Worm (Caenorhabditis elegans) whole organism, mixed stage, embryonic: ENCODE measurements around the gene zim-3.

Experiments
- M03D4.4 ChIP-seq: sonication (generic microtip); optimal IDR thresholded peaks from 2 replicates; lab custom pipeline; 2017; ENCODE audit warnings: mild to moderate bottlenecking, missing genetic modification characterization, missing compliant biosample characterization
- blmp-1 ChIP-seq: fragments of 150-350 bp; optimal IDR thresholded peaks from 2 replicates; lab custom pipeline; 2014; ENCODE audit warnings: missing biosample characterization, missing genetic modification characterization
- ceh-39 ChIP-seq: fragments of 150-350 bp; optimal IDR thresholded peaks from 2 replicates; lab custom pipeline; 2014; ENCODE audit warnings: missing biosample characterization, missing genetic modification characterization
- ceh-43 ChIP-seq: fragments of 200-800 bp; sonication (Bioruptor generic); optimal IDR thresholded peaks from 2 replicates; lab custom pipeline; 2018; ENCODE audit warnings: mild to moderate bottlenecking, missing genetic modification characterization, moderate library complexity, missing compliant biosample characterization
- ces-1 ChIP-seq: fragments of 150-350 bp; optimal IDR thresholded peaks from 2 replicates; lab custom pipeline; 2014; ENCODE audit warnings: missing biosample characterization, missing genetic modification reagents, missing genetic modification characterization
- cnd-1 ChIP-seq: fragments of 200-800 bp; sonication (Bioruptor generic); optimal IDR thresholded peaks from 2 replicates; lab custom pipeline; 2018; ENCODE audit warnings: mild to moderate bottlenecking, missing genetic modification characterization, missing compliant biosample characterization
- drap-1 ChIP-seq: fragments of 200-800 bp; sonication (Bioruptor generic); optimal IDR thresholded peaks from 3 replicates; lab custom pipeline; 2018; ENCODE audit warnings: mild to moderate bottlenecking, missing genetic modification characterization, missing compliant biosample characterization
- elt-1 ChIP-seq: sonication (generic microtip); optimal IDR thresholded peaks from 2 replicates; lab custom pipeline; 2017; ENCODE audit warnings: missing genetic modification characterization, mild to moderate bottlenecking, missing compliant biosample characterization, antibody characterized with exemption, moderate library complexity, borderline replicate concordance; ENCODE audit not compliant: insufficient read depth
- elt-3 ChIP-seq: fragments of 150-350 bp; optimal IDR thresholded peaks from 2 replicates; lab custom pipeline; 2014; ENCODE audit warnings: missing biosample characterization, missing genetic modification characterization
- flh-1 ChIP-seq: fragments of 200-800 bp; sonication (Bioruptor generic); optimal IDR thresholded peaks from 2 replicates; lab custom pipeline; 2018; ENCODE audit warnings: mild to moderate bottlenecking, missing genetic modification characterization, moderate library complexity, missing compliant biosample characterization
- ham-2 ChIP-seq: fragments of 200-800 bp; sonication (Bioruptor generic); optimal IDR thresholded peaks from 2 replicates; lab custom pipeline; 2018; ENCODE audit warnings: mild to moderate bottlenecking, missing genetic modification characterization, missing compliant biosample characterization
- lin-13 ChIP-seq: fragments of 150-350 bp; optimal IDR thresholded peaks from 2 replicates; lab custom pipeline; 2014; ENCODE audit warnings: missing biosample characterization, missing genetic modification characterization
- lsy-2 ChIP-seq: fragments of 150-350 bp; optimal IDR thresholded peaks from 2 replicates; lab custom pipeline; 2014; ENCODE audit warnings: missing biosample characterization, missing genetic modification characterization
- mab-5 ChIP-seq: fragments of 150-350 bp; optimal IDR thresholded peaks from 2 replicates; lab custom pipeline; 2014; ENCODE audit warnings: missing biosample characterization, missing genetic modification characterization
- mep-1 ChIP-seq: fragments of 150-350 bp; optimal IDR thresholded peaks from 2 replicates; lab custom pipeline; 2017; ENCODE audit warnings: missing biosample characterization, missing genetic modification reagents, missing genetic modification characterization, inconsistent platforms
- mls-2 ChIP-seq: sonication (generic microtip); optimal IDR thresholded peaks from 2 replicates; lab custom pipeline; 2016; ENCODE audit warnings: mild to moderate bottlenecking, missing genetic modification characterization, moderate library complexity, missing compliant biosample characterization
- nhr-237 ChIP-seq: fragments of 150-350 bp; optimal IDR thresholded peaks from 2 replicates; lab custom pipeline; 2014; ENCODE audit warnings: missing biosample characterization, missing genetic modification characterization
- nhr-76 ChIP-seq: sonication (generic microtip); optimal IDR thresholded peaks from 2 replicates; lab custom pipeline; 2017; ENCODE audit warnings: missing biosample characterization, missing genetic modification characterization
- pha-4 ChIP-seq: fragments of 150-350 bp; optimal IDR thresholded peaks from 2 replicates; lab custom pipeline; 2018; ENCODE audit warnings: missing biosample characterization, missing genetic modification reagents, missing genetic modification characterization
- sem-2 ChIP-seq: fragments of 200-800 bp; sonication (Bioruptor generic); optimal IDR thresholded peaks from 2 replicates; lab custom pipeline; 2018; ENCODE audit warnings: mild to moderate bottlenecking, missing genetic modification characterization, missing compliant biosample characterization
- sptf-1 ChIP-seq: sonication (generic microtip); optimal IDR thresholded peaks from 2 replicates; lab custom pipeline; 2017; ENCODE audit warnings: mild to moderate bottlenecking, missing genetic modification characterization, moderate library complexity, missing compliant biosample characterization
- tbx-8 ChIP-seq: fragments of 200-800 bp; sonication (Bioruptor generic); optimal IDR thresholded peaks from 2 replicates; lab custom pipeline; 2018; ENCODE audit warnings: mild to moderate bottlenecking, missing genetic modification characterization, moderate library complexity, missing compliant biosample characterization
- unc-120 ChIP-seq: sonication (generic microtip); optimal IDR thresholded peaks from 2 replicates; lab custom pipeline; 2017; ENCODE audit warnings: missing genetic modification characterization, missing compliant biosample characterization; ENCODE audit not compliant: poor library complexity, severe bottlenecking
- unc-39 ChIP-seq: fragments of 150-350 bp; optimal IDR thresholded peaks from 2 replicates; lab custom pipeline; 2014; ENCODE audit warnings: missing biosample characterization, missing genetic modification characterization
- unc-62 ChIP-seq: fragments of 150-350 bp; optimal IDR thresholded peaks from 2 replicates; lab custom pipeline; 2014; ENCODE audit warnings: missing biosample characterization, missing genetic modification reagents, missing genetic modification characterization
- zip-8 ChIP-seq: fragments of 150-350 bp; optimal IDR thresholded peaks from 2 replicates; lab custom pipeline; 2014; ENCODE audit warnings: missing biosample characterization, missing genetic modification characterization

zim-3 gene

ce11 chrIV:10570065-10570464 is 11.6 kb downstream of the zim-3 start:
- TF ChIP-seq elt-3 = peak; percentile 41
- TF ChIP-seq zip-8 (tag; lab: Kevin White, UChicago) = peak; percentile 37
- no peak for TF ChIP-seq ceh-43
- peak; percentile 4 for TF ChIP-seq blmp-1 (tag; lab: Kevin White, UChicago)
- no peak for TF ChIP-seq drap-1
- TF ChIP-seq M03D4.4 = no peak
- no peak for TF ChIP-seq mls-2 (tag; lab: Kevin White, UChicago)
- no peak for TF ChIP-seq nhr-237 (tag; lab: Kevin White, UChicago)
- no peak for TF ChIP-seq unc-62 (GFP tag; lab: Kevin White, UChicago)
- TF ChIP-seq, all 35 proteins: peak for 3

ce11 chrIV:10571020-10571419 is 12.5 kb downstream of the zim-3 start:
- TF ChIP-seq elt-3 (no peak), tbx-8 (GFP tag; lab: Kevin White, UChicago) (no peak), ces-1 (GFP tag; lab: Kevin White, UChicago) (peak; percentile 94), ham-2 (GFP tag; lab: Kevin White, UChicago) (no peak), flh-1 (no peak)

DNA sequence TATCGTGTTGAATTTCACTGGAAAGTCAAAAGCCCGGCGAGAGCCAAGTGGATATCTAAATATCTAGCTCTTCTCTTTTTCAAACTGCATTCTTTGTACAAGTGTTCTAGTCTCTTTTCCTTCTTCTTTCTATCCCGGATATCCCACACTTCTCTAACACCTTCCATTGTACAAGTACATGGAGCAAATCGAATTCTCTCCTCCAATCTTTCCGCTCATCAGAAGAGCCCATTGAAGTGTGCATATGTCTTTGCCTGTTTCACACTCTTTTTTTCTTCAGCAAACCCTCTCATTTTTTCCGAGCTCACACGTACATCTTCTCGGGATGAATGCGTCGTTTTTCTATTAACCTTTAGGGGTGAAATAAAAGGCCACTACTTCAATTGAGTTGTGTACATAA is 15.0 kb downstream of the zim-3 start:
- TF ChIP-seq ces-1 (GFP tag; lab: Kevin White, UChicago) (peak; percentile 72), elt-3 (no peak)

ce11 chrIV:10574471-10574870 is 16.0 kb downstream of the zim-3 start:
- TF ChIP-seq sem-2 (GFP tag; lab: Kevin White, UChicago) (no peak), ces-1 (GFP tag; lab: Kevin White, UChicago) (peak; percentile 35)

ce11 chrIV:10576050-10576449 is 17.5 kb downstream of the zim-3 start, which contains the start of gene efn-2:
TSS of gene efn-2 (plus strand) at chrIV:10576350.
- TF ChIP-seq zip-8 (tag; lab: Kevin White, UChicago) = no peak

DNA sequence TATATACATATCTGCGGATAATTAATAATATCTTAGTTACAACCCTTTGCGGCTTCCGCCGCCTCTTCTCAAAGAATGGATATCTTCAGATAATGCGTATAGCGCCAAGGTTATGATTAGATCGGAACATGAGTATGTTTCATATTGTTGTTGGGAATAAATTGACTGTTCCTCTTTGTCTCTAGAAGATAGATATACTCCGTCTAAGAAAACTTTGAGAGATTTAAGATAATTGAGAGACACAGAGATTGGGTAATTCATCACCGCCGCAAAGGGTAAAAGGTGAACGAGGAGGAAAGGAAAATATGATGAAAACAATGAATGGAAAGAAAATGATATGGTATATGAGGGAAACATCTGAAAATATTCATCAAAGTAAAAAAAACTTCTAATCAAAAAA is 18.1 kb downstream of the zim-3 start:
- TF ChIP-seq ham-2 (GFP tag; lab: Kevin White, UChicago) (peak; percentile 72), elt-1 (tag; lab: Kevin White, UChicago) (peak; percentile 27), ceh-39 (tag; lab: Kevin White, UChicago) (no peak), elt-3 (peak; percentile 31)

- TF ChIP-seq tbx-8 (GFP tag; lab: Kevin White, UChicago) = no peak
- TF ChIP-seq sem-2 (GFP tag; lab: Kevin White, UChicago) = no peak
- no peak for TF ChIP-seq ceh-39 (tag; lab: Kevin White, UChicago)
- TF ChIP-seq elt-3 = no peak
- no peak for TF ChIP-seq cnd-1 (tag; lab: Kevin White, UChicago)
- no peak for TF ChIP-seq mab-5 (tag; lab: Kevin White, UChicago)
- no peak for TF ChIP-seq elt-1 (tag; lab: Kevin White, UChicago)
- no peak for TF ChIP-seq nhr-237 (tag; lab: Kevin White, UChicago)
- TF ChIP-seq mls-2 (tag; lab: Kevin White, UChicago) = no peak
- no peak for TF ChIP-seq blmp-1 (tag; lab: Kevin White, UChicago)
- TF ChIP-seq lin-13 (tag; lab: Kevin White, UChicago) = no peak
- no peak for TF ChIP-seq ces-1 (GFP tag; lab: Kevin White, UChicago)
- TF ChIP-seq mep-1 (tag; lab: Kevin White, UChicago) = no peak
- TF ChIP-seq, all 35 proteins: peak for 0
These were observed 19.1 kb downstream of the zim-3 start for ce11 chrIV:10577600-10577999.

DNA sequence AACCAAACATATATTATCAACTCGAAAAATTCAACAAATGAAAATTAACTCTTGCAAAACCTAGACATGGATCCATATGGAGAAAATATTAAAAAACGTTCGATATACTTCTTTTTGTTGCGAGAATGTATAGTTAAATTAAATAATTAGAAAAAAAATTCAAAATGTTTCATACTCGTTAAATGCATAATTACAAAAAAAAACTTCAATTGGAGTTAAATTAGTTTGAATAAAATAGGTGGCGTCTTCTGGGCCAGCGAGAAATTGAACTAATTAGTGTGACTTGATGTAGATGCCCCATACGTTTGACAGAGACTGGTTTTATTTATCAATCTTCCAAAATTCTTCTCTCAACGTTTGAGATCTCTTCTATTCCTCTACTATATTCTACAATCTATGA is 19.9 kb downstream of the zim-3 start, which contains the start of gene lgc-43:
TSS of gene lgc-43 (plus strand) at position 301 of the 400 bp plus-strand sequence.
- TF ChIP-seq ces-1 (GFP tag; lab: Kevin White, UChicago) = peak; percentile 5
- TF ChIP-seq unc-39 (tag; lab: Kevin White, UChicago) = no peak
- TF ChIP-seq lsy-2 (tag; lab: Kevin White, UChicago) = no peak
- TF ChIP-seq unc-62 (GFP tag; lab: Kevin White, UChicago) = no peak

ce11 chrIV:10584237-10584636 is 25.7 kb downstream of the zim-3 start, which contains the start of gene oac-8:
TSS of gene oac-8 (plus strand) at chrIV:10584537.
- TF ChIP-seq nhr-76 (tag; lab: Kevin White, UChicago) = no peak
- TF ChIP-seq ham-2 (GFP tag; lab: Kevin White, UChicago) = no peak
- TF ChIP-seq elt-1 (tag; lab: Kevin White, UChicago) = no peak
- no peak for TF ChIP-seq unc-120 (tag; lab: Kevin White, UChicago)
- TF ChIP-seq ceh-39 (tag; lab: Kevin White, UChicago) = no peak
- no peak for TF ChIP-seq ceh-43
- TF ChIP-seq sptf-1 (tag; lab: Kevin White, UChicago) = no peak
- no peak for TF ChIP-seq mab-5 (tag; lab: Kevin White, UChicago)
- no peak for TF ChIP-seq pha-4
- TF ChIP-seq blmp-1 (tag; lab: Kevin White, UChicago) = no peak
- no peak for TF ChIP-seq cnd-1 (tag; lab: Kevin White, UChicago)
